Worm (Caenorhabditis elegans) whole organism, young adult: ENCODE measurements around the gene pptr-1.
A peak's percentile ranks its signal among the peaks of the same experiment; 100 is the strongest.

Experiments used
- B0035.1 ChIP-seq: sonication (generic microtip); optimal IDR thresholded peaks from 2 replicates; lab custom pipeline; 2016; ENCODE audit warnings: missing genetic modification characterization, mild to moderate bottlenecking, missing compliant biosample characterization, missing genotype, missing genetic modification reagents
- C06A6.2 ChIP-seq: fragments of 200-800 bp; sonication (Bioruptor generic); conservative IDR thresholded peaks from 2 replicates; pipeline ENCODE4 v1.3.6; 2022; ENCODE audit warnings: missing genetic modification characterization, missing compliant biosample characterization
- F10E7.11 ChIP-seq: sonication (generic microtip); optimal IDR thresholded peaks from 2 replicates; lab custom pipeline; 2017; ENCODE audit warnings: mild to moderate bottlenecking, missing genetic modification characterization, moderate library complexity, missing compliant biosample characterization
- F55B11.4 ChIP-seq: sonication (generic microtip); optimal IDR thresholded peaks from 2 replicates; lab custom pipeline; 2016; ENCODE audit warnings: missing compliant biosample characterization, missing genetic modification characterization, borderline replicate concordance; ENCODE audit not compliant: insufficient read depth
- F57C9.4 ChIP-seq: sonication (generic microtip); optimal IDR thresholded peaks from 2 replicates; lab custom pipeline; 2017; ENCODE audit warnings: mild to moderate bottlenecking, missing genetic modification characterization, missing compliant biosample characterization
- T26A5.8 ChIP-seq: sonication (generic microtip); optimal IDR thresholded peaks from 2 replicates; lab custom pipeline; 2016; ENCODE audit warnings: missing genetic modification characterization, missing compliant biosample characterization
- Y53F4B.3 ChIP-seq: fragments of 200-800 bp; sonication (Bioruptor generic); IDR thresholded peaks from 2 replicates; pipeline ENCODE4 v1.3.6; 2022; ENCODE audit warnings: missing genetic modification reagents, missing genetic modification characterization, missing compliant biosample characterization
- ZK185.1 ChIP-seq: sonication (generic microtip); optimal IDR thresholded peaks from 2 replicates; lab custom pipeline; 2016; ENCODE audit warnings: mild to moderate bottlenecking, missing genetic modification characterization, missing compliant biosample characterization; ENCODE audit not compliant: poor library complexity, severe bottlenecking
- attf-6 ChIP-seq: fragments of 200-800 bp; sonication (Bioruptor generic); IDR thresholded peaks from 2 replicates; pipeline ENCODE4 v1.3.6; 2022; ENCODE audit warnings: missing genetic modification reagents, missing genetic modification characterization, missing compliant biosample characterization
- ccch-3 ChIP-seq: fragments of 200-800 bp; sonication (Bioruptor generic); optimal IDR thresholded peaks from 2 replicates; lab custom pipeline; 2018; ENCODE audit warnings: mild to moderate bottlenecking, missing genetic modification characterization, missing compliant biosample characterization
- ceh-79 ChIP-seq: sonication (generic microtip); optimal IDR thresholded peaks from 2 replicates; lab custom pipeline; 2017; ENCODE audit warnings: mild to moderate bottlenecking, missing genetic modification characterization, missing compliant biosample characterization
- ceh-91 ChIP-seq: fragments of 200-800 bp; sonication (Bioruptor generic); IDR thresholded peaks from 2 replicates; pipeline ENCODE4 v1.3.6; 2022; ENCODE audit warnings: missing genetic modification reagents, missing genetic modification characterization, missing compliant biosample characterization
- dpff-1 ChIP-seq: sonication (generic microtip); optimal IDR thresholded peaks from 2 replicates; lab custom pipeline; 2017; ENCODE audit warnings: mild to moderate bottlenecking, missing genetic modification characterization, missing compliant biosample characterization
- dpl-1 ChIP-seq: fragments of 150-350 bp; optimal IDR thresholded peaks from 2 replicates; lab custom pipeline; 2014; ENCODE audit warnings: missing biosample characterization, missing genetic modification reagents, missing genetic modification characterization
- ekl-4 ChIP-seq: fragments of 200-800 bp; sonication (Bioruptor generic); IDR thresholded peaks from 2 replicates; pipeline ENCODE4 v1.3.6; 2022; ENCODE audit warnings: missing genetic modification reagents, missing genetic modification characterization, missing compliant biosample characterization
- ets-4 ChIP-seq: fragments of 200-800 bp; sonication (Bioruptor generic); optimal IDR thresholded peaks from 2 replicates; lab custom pipeline; 2018; ENCODE audit warnings: mild to moderate bottlenecking, missing genetic modification characterization, missing compliant biosample characterization
- hlh-12 ChIP-seq: sonication (generic microtip); optimal IDR thresholded peaks from 2 replicates; lab custom pipeline; 2016; ENCODE audit warnings: missing genetic modification characterization, missing compliant biosample characterization
- hmg-1.2 ChIP-seq: fragments of 200-800 bp; sonication (Bioruptor generic); IDR thresholded peaks from 2 replicates; pipeline ENCODE4 v1.3.6; 2022; ENCODE audit warnings: missing genetic modification reagents, missing genetic modification characterization, missing compliant biosample characterization
- hrde-1 ChIP-seq: sonication (generic microtip); optimal IDR thresholded peaks from 2 replicates; lab custom pipeline; 2016; ENCODE audit warnings: missing genetic modification characterization, mild to moderate bottlenecking, missing compliant biosample characterization, moderate library complexity, missing genotype, missing genetic modification reagents, borderline replicate concordance
- hsf-1 ChIP-seq: fragments of 200-800 bp; sonication (Bioruptor generic); IDR thresholded peaks from 2 replicates; pipeline ENCODE4 v1.3.6; 2022; ENCODE audit warnings: missing genetic modification reagents, missing genetic modification characterization, missing compliant biosample characterization
- lag-1 ChIP-seq: fragments of 200-800 bp; sonication (Bioruptor generic); IDR thresholded peaks from 2 replicates; pipeline ENCODE4 v1.3.6; 2022; ENCODE audit warnings: missing genetic modification reagents, missing genetic modification characterization, missing compliant biosample characterization
- let-607 ChIP-seq, 2 experiments: fragments of 200-800 bp in 1 of 2; sonication (Bioruptor generic) in 1 of 2; sonication (generic microtip) in 1 of 2; optimal IDR thresholded peaks; 2 replicates each; lab custom pipeline; 2016 to 2018; ENCODE audit warnings: mild to moderate bottlenecking in 2 of 2, missing compliant biosample characterization in 2 of 2, missing genetic modification characterization in 2 of 2, moderate library complexity in 2 of 2, missing genotype in 1 of 2
- lir-1 ChIP-seq: fragments of 200-800 bp; sonication (Bioruptor generic); conservative IDR thresholded peaks from 2 replicates; pipeline ENCODE4 v1.3.6; 2022; ENCODE audit warnings: missing genetic modification reagents, missing genetic modification characterization, missing compliant biosample characterization
- lsy-27 ChIP-seq: sonication (generic microtip); optimal IDR thresholded peaks from 2 replicates; lab custom pipeline; 2017; ENCODE audit warnings: missing genetic modification characterization, mild to moderate bottlenecking, missing compliant biosample characterization, antibody characterized with exemption, missing genotype, borderline replicate concordance; ENCODE audit not compliant: insufficient read depth
- madf-3 ChIP-seq: fragments of 200-800 bp; sonication (Bioruptor generic); IDR thresholded peaks from 2 replicates; pipeline ENCODE4 v1.3.6; 2022; ENCODE audit warnings: missing genetic modification reagents, missing genetic modification characterization, missing compliant biosample characterization
- mcd-1 ChIP-seq: fragments of 200-800 bp; sonication (Bioruptor generic); IDR thresholded peaks from 2 replicates; pipeline ENCODE4 v1.3.6; 2022; ENCODE audit warnings: missing genetic modification reagents, missing genetic modification characterization, missing compliant biosample characterization
- nhr-120 ChIP-seq: fragments of 200-800 bp; sonication (Bioruptor generic); IDR thresholded peaks from 2 replicates; pipeline ENCODE4 v1.3.6; 2022; ENCODE audit warnings: missing genetic modification characterization, missing compliant biosample characterization
- nhr-179 ChIP-seq: sonication (generic microtip); optimal IDR thresholded peaks from 2 replicates; lab custom pipeline; 2016; ENCODE audit warnings: mild to moderate bottlenecking, missing genetic modification characterization, missing compliant biosample characterization
- rcor-1 ChIP-seq: fragments of 200-800 bp; sonication (Bioruptor generic); IDR thresholded peaks from 2 replicates; pipeline ENCODE4 v1.3.6; 2022; ENCODE audit warnings: missing genetic modification reagents, missing genetic modification characterization, missing compliant biosample characterization
- repo-1 ChIP-seq: sonication (generic microtip); optimal IDR thresholded peaks from 2 replicates; lab custom pipeline; 2017; ENCODE audit warnings: mild to moderate bottlenecking, missing genetic modification characterization, missing compliant biosample characterization
- snpc-3.4 ChIP-seq: sonication (generic microtip); optimal IDR thresholded peaks from 2 replicates; lab custom pipeline; 2017; ENCODE audit warnings: missing genetic modification characterization, mild to moderate bottlenecking, missing compliant biosample characterization, antibody characterized with exemption, moderate library complexity, missing genotype, missing genetic modification reagents
- tbp1 ChIP-seq: fragments of 200-800 bp; sonication (Bioruptor generic); optimal IDR thresholded peaks from 2 replicates; lab custom pipeline; 2018; ENCODE audit warnings: mild to moderate bottlenecking, missing genetic modification characterization, missing compliant biosample characterization
- tlf-1 ChIP-seq: fragments of 200-800 bp; sonication (Bioruptor generic); optimal IDR thresholded peaks from 2 replicates; lab custom pipeline; 2018; ENCODE audit warnings: mild to moderate bottlenecking, missing genetic modification characterization, missing compliant biosample characterization
- ztf-22 ChIP-seq: fragments of 200-800 bp; sonication (Bioruptor generic); optimal IDR thresholded peaks from 2 replicates; lab custom pipeline; 2018; ENCODE audit warnings: mild to moderate bottlenecking, missing genetic modification characterization, moderate library complexity, missing compliant biosample characterization

Gene pptr-1

DNA sequence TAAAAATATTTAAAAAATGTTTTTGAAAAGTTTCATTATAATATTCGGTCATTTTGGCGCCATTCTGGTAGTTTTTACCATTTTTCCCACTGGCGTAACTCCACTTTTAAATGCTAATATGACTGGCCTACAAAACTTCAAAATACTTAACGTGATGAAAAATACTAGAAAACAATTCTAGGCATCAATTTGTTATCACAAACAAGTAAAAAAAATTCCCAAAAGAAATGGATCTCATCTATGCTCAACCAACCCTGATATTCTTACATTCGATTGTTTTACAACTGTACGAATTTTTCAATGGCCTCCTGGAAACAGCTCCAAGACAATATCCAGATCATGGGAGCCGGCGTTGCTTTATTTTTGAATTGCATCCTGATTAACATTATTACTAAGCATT is 42.3 kb upstream of the pptr-1 start, which contains the start of gene str-214:
Gene str-214 (plus strand): TSS at position 301 of the 400 bp plus-strand sequence.
- TF ChIP-seq ccch-3 (GFP tag; lab: Kevin White, UChicago), result no peak
- no peak for TF ChIP-seq C06A6.2 (GFP tag; lab: Robert Waterston, UW)
- TF ChIP-seq dpl-1, result no peak
- TF ChIP-seq ZK185.1 (tag; lab: Kevin White, UChicago), result no peak
- no peak for TF ChIP-seq dpff-1 (tag; lab: Kevin White, UChicago)
- no peak for TF ChIP-seq hsf-1 (GFP tag; lab: Robert Waterston, UW)
- no peak for TF ChIP-seq lag-1 (GFP tag; lab: Robert Waterston, UW)
- TF ChIP-seq F10E7.11, result no peak
- TF ChIP-seq hmg-1.2 (GFP tag; lab: Robert Waterston, UW), result no peak
- TF ChIP-seq ekl-4 (GFP tag; lab: Robert Waterston, UW), result no peak
- no peak for TF ChIP-seq lsy-27 (tag; lab: Kevin White, UChicago)
- TF ChIP-seq mcd-1, result no peak
- TF ChIP-seq tlf-1, result no peak
- no peak for TF ChIP-seq tbp1 (GFP tag; lab: Kevin White, UChicago)
- no peak for TF ChIP-seq hlh-12

DNA sequence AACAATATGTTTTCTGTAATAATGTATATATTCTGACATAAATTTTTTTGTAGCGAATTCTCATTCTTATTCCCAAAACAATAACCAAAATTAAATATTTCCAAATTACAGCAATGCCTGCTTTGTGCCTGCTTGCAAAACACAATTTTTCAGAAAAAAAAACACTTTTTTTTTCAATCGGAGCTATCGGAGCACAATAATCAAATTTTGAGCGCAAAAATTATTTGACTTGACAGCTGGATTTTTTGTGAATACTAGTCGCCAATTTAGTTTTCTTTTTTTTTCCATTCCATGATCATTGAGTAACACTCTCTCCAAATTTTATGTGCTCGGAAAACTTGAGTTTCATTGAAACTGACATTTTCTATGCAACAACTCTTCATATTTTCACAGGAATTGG is 40.1 kb upstream of the pptr-1 start, which contains the start of gene srh-180:
Gene srh-180 (plus strand): TSS at position 301 of the 400 bp plus-strand sequence.
- no peak for TF ChIP-seq ceh-79 (tag; lab: Kevin White, UChicago)
- TF ChIP-seq F57C9.4, result no peak
- TF ChIP-seq lir-1 (GFP tag; lab: Robert Waterston, UW), result no peak
- no peak for TF ChIP-seq nhr-179 (tag; lab: Kevin White, UChicago)
- TF ChIP-seq madf-3 (GFP tag; lab: Robert Waterston, UW), result no peak
- no peak for TF ChIP-seq Y53F4B.3 (GFP tag; lab: Robert Waterston, UW)
- no peak for TF ChIP-seq snpc-3.4 (tag; lab: Kevin White, UChicago)
- TF ChIP-seq hrde-1 (tag; lab: Kevin White, UChicago), result no peak
- no peak for TF ChIP-seq T26A5.8 (tag; lab: Kevin White, UChicago)
- TF ChIP-seq let-607 (tag; optimal IDR thresholded peaks at IDR 0.05; lab: Kevin White, UChicago), result no peak
- TF ChIP-seq ztf-22, result no peak
- TF ChIP-seq rcor-1, result no peak
- TF ChIP-seq ets-4 (GFP tag; lab: Kevin White, UChicago), result no peak

DNA sequence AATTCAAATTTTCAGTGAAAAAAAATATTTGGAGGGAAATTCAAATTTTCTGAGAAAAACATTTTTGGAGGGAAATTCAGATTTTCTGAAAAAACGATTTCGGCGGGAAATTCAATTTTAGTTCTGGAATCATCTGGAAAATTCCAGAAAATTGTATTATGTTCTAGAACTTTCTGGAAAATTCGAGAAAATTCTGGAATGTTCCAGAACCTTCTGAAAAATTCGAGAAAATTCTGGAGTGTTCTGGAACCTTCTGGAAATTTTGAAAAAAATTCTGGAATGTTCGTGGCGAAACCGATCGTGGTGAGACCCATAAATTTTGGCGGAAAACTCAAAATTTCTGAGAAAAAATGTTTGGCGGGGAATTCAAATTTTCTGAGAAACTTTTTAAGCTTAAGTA is 35.2 kb upstream of the pptr-1 start:
- peak; percentile 91 for TF ChIP-seq hsf-1 (GFP tag; lab: Robert Waterston, UW)
- no peak for TF ChIP-seq tlf-1

DNA sequence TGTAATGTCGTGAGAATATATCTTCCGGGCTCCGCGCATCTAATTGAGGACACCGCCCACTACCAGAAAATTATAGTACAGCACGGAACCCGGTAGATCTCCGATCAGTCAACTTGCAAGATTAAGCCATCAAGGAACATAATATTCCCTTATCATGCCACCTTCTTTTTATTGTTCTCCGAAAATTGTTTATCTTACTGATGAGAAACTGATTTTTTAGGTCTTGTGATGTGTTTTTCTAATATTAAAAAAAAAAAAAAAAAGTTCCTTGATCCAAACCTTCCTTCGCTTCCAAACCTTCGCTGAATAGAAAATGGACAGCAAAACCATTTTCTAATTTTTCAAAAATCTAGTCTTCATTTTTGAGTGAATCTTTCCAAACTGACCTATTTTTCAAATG is 28.5 kb upstream of the pptr-1 start, which contains the start of gene F57G8.7:
Gene F57G8.7 (plus strand): TSS at position 301 of the 400 bp plus-strand sequence.
- no peak for TF ChIP-seq tbp1 (GFP tag; lab: Kevin White, UChicago)
- TF ChIP-seq F55B11.4, result no peak
- no peak for TF ChIP-seq lir-1 (GFP tag; lab: Robert Waterston, UW)
- TF ChIP-seq B0035.1 (tag; lab: Kevin White, UChicago), result no peak
- TF ChIP-seq repo-1, result no peak
- TF ChIP-seq nhr-120, result no peak
- TF ChIP-seq attf-6 (GFP tag; lab: Robert Waterston, UW), result no peak
- no peak for TF ChIP-seq hsf-1 (GFP tag; lab: Robert Waterston, UW)
- TF ChIP-seq ceh-91, result no peak
- TF ChIP-seq, all 124 proteins: peak for 0
